Worm (Caenorhabditis elegans): ENCODE data around the gene fut-5.

DNA sequence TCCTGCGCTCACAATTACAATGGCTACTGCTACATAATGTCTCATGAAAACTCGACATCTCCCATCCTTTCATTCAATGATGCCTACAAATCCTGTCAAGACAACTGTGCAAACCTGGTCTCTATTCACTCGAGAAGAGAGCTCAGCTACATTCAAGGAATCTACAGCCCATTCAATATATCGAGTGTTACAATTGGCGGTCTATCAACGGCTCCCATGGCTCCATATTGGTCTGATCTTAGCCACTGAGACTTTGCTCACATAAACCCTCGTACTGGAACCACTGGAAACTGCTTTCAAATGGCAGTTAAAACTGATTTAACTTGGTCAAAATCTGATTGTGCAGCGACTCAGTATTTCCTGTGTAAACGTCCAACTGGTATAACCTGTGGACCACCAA, 8.0 kb upstream of the fut-5 start, which contains the start of gene T05A7.3:
- no peak for TF ChIP-seq flt-1 (GFP tag; IDR thresholded peaks at IDR 0.05)
- TF ChIP-seq cog-1 (tag; optimal IDR thresholded peaks at IDR 0.05), result no peak
- no peak for TF ChIP-seq ref-1 (GFP tag; conservative IDR thresholded peaks at IDR 0.05)
- no peak for TF ChIP-seq ztf-23 (GFP tag; IDR thresholded peaks at IDR 0.05)
- TF ChIP-seq ztf-29 (GFP tag; IDR thresholded peaks at IDR 0.05), result no peak
